Worm (Caenorhabditis elegans) whole organism, early embryonic: ENCODE data around the gene hpo-31.

Experiments
- ama-1 ChIP-seq: fragments of 150-350 bp; optimal IDR thresholded peaks from 2 replicates; lab custom pipeline; 2014
- ceh-13 ChIP-seq: fragments of 200-800 bp; sonication (Bioruptor generic); optimal IDR thresholded peaks from 2 replicates; lab custom pipeline; 2018; ENCODE audit warnings: mild to moderate bottlenecking, missing genetic modification characterization, missing compliant biosample characterization
- ets-7 ChIP-seq: sonication (generic microtip); optimal IDR thresholded peaks from 2 replicates; lab custom pipeline; 2016; ENCODE audit warnings: missing genotype, missing genetic modification characterization, missing compliant biosample characterization
- hmbx-1 ChIP-seq: sonication (generic microtip); optimal IDR thresholded peaks from 2 replicates; lab custom pipeline; 2016; ENCODE audit warnings: mild to moderate bottlenecking, missing genetic modification characterization, missing compliant biosample characterization
- hmg-4 ChIP-seq: fragments of 200-800 bp; sonication (Bioruptor generic); optimal IDR thresholded peaks from 2 replicates; lab custom pipeline; 2018; ENCODE audit warnings: mild to moderate bottlenecking, missing genetic modification characterization, missing compliant biosample characterization
- pes-1 ChIP-seq: fragments of 200-800 bp; sonication (Bioruptor generic); IDR thresholded peaks from 2 replicates; pipeline ENCODE4 v1.3.6; 2022; ENCODE audit warnings: missing genetic modification reagents, missing genetic modification characterization, missing compliant biosample characterization
- tbx-11 ChIP-seq: fragments of 200-800 bp; sonication (Bioruptor generic); IDR thresholded peaks from 2 replicates; pipeline ENCODE4 v1.3.6; 2022; ENCODE audit warnings: missing genetic modification characterization, missing compliant biosample characterization
- tbx-37 ChIP-seq: fragments of 200-800 bp; sonication (Bioruptor generic); conservative IDR thresholded peaks from 2 replicates; pipeline ENCODE4 v1.3.6; 2022; ENCODE audit warnings: missing genetic modification reagents, missing genetic modification characterization, missing compliant biosample characterization

- no peak for TF ChIP-seq hmg-4
- TF ChIP-seq hmbx-1 (tag; lab: Kevin White, UChicago): no peak
- TF ChIP-seq ama-1 (lab: Kevin White, UChicago): no peak
- no peak for TF ChIP-seq ceh-13 (GFP tag; lab: Kevin White, UChicago)
- TF ChIP-seq ets-7 (tag; lab: Kevin White, UChicago): no peak
- TF ChIP-seq tbx-11 (GFP tag; lab: Robert Waterston, UW): no peak
- TF ChIP-seq pes-1 (GFP tag; lab: Robert Waterston, UW): no peak
- no peak for TF ChIP-seq tbx-37 (GFP tag; lab: Robert Waterston, UW)
These were observed 22.3 kb downstream of the hpo-31 start, which contains the start of gene srx-131 for ce11 chrV:13845136-13845535.
